Fruit fly (Drosophila melanogaster) whole organism: ENCODE results near the gene mAcon2.

Experiments used
- CG8478 ChIP-seq: fragments of >200 bp; optimal IDR thresholded peaks from 2 replicates; lab custom pipeline; 2018; ENCODE audit warnings: inconsistent platforms
- Dll ChIP-seq: fragments of >200 bp; optimal IDR thresholded peaks from 2 replicates; lab custom pipeline; 2017
- EcR ChIP-seq, 2 experiments: fragments of >200 bp; optimal IDR thresholded peaks; 2 replicates each; lab custom pipeline; 2017; ENCODE audit warnings: missing biosample characterization in 2 of 2, missing genetic modification characterization in 2 of 2, missing genetic modification reagents in 2 of 2
- pan ChIP-seq: fragments of >200 bp; optimal IDR thresholded peaks from 2 replicates; lab custom pipeline; 2017
- psq ChIP-seq: fragments of >200 bp; optimal IDR thresholded peaks from 2 replicates; lab custom pipeline; 2017
- usp ChIP-seq: fragments of >200 bp; optimal IDR thresholded peaks from 2 replicates; lab custom pipeline; 2017; ENCODE audit warnings: missing biosample characterization, missing genetic modification characterization, mixed read lengths

Gene mAcon2

dm6 chr3R:11170146-11170545 is 33.2 kb downstream of the mAcon2 start, which contains the start of gene Ugt35B1:
TSS of gene Ugt35B1 (minus strand) at chr3R:11170246.
- TF ChIP-seq EcR (GFP tag; optimal IDR thresholded peaks at IDR 0.05; lab: Kevin White, UChicago) (no peak), psq (lab: Kevin White, UChicago) (no peak), CG8478 (no peak), usp (GFP tag; lab: Kevin White, UChicago) (no peak), Dll (lab: Kevin White, UChicago) (no peak), pan (no peak)

- TF ChIP-seq CG8478, result no peak
- no peak for TF ChIP-seq Dll (lab: Kevin White, UChicago)
- no peak for TF ChIP-seq pan
- TF ChIP-seq usp (GFP tag; lab: Kevin White, UChicago), result no peak
- no peak for TF ChIP-seq EcR (GFP tag; optimal IDR thresholded peaks at IDR 0.05; lab: Kevin White, UChicago)
- TF ChIP-seq psq (lab: Kevin White, UChicago), result no peak
Observed at dm6 chr3R:11172460-11173168, 35.6 kb downstream of the mAcon2 start, which contains the start of gene Ugt35A1. TSS of gene Ugt35A1 (minus strand) at chr3R:11172664.

DNA sequence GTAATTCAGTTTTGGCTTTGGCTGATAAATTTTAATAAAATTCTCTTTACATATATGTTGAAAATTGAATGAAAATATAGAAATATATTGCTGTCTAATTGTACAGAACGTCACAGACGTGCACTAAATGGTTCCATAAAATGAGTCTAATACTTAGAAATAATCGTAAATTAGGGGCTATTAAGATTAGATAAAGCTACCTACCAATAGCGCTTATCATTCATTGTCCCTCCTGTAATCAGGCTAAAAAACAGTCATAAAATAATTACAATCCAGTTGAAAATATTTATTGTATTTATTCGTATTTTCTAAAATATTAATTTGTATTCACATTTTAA is 36.2 kb downstream of the mAcon2 start:
- no peak for TF ChIP-seq pan
- TF ChIP-seq CG8478, result no peak
- no peak for TF ChIP-seq EcR (GFP tag; optimal IDR thresholded peaks at IDR 0.05; lab: Kevin White, UChicago)
- no peak for TF ChIP-seq Dll (lab: Kevin White, UChicago)
- TF ChIP-seq psq (lab: Kevin White, UChicago), result no peak
- TF ChIP-seq usp (GFP tag; lab: Kevin White, UChicago), result no peak

dm6 chr3R:11175308-11175707 is 38.3 kb downstream of the mAcon2 start, which contains the start of the genes Ugt304A1 and Ugt303A1:
TSS of gene Ugt304A1 (minus strand) at chr3R:11175408.
TSS of gene Ugt303A1 (plus strand) at chr3R:11175529.
- TF ChIP-seq EcR (GFP tag; optimal IDR thresholded peaks at IDR 0.05; lab: Kevin White, UChicago), result no peak
- TF ChIP-seq usp (GFP tag; lab: Kevin White, UChicago), result no peak
- no peak for TF ChIP-seq Dll (lab: Kevin White, UChicago)
- TF ChIP-seq psq (lab: Kevin White, UChicago), result no peak
- TF ChIP-seq CG8478, result no peak
- no peak for TF ChIP-seq pan

- TF ChIP-seq EcR (GFP tag; optimal IDR thresholded peaks at IDR 0.05; lab: Kevin White, UChicago) (no peak), Dll (lab: Kevin White, UChicago) (no peak), psq (lab: Kevin White, UChicago) (no peak), pan (no peak), CG8478 (no peak), usp (GFP tag; lab: Kevin White, UChicago) (no peak)
Observed at dm6 chr3R:11175777-11176176, 38.8 kb downstream of the mAcon2 start.

DNA sequence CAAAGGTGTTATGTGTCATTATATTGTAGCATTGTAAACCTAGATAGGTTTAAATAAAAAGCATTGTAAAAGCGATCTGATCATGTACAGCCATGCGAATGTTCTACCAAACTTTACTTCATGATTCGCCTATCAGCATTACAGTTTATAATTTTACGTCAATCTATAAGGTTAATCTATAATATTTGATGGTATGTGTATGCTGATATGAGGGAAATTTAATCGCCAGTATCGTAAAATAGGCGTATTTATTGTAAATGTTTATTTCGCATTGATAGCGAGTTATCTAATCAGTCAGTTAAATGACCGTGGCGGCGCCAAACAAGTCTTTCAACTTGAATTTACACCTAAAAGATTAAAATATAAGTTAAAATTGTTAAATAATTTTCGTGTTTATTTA is 40.6 kb downstream of the mAcon2 start:
- no peak for TF ChIP-seq usp (GFP tag; lab: Kevin White, UChicago)
- TF ChIP-seq pan, result no peak
- TF ChIP-seq psq (lab: Kevin White, UChicago), result no peak
- TF ChIP-seq EcR (GFP tag; optimal IDR thresholded peaks at IDR 0.05; lab: Kevin White, UChicago), result no peak
- TF ChIP-seq CG8478, result no peak
- TF ChIP-seq Dll (lab: Kevin White, UChicago), result no peak

DNA sequence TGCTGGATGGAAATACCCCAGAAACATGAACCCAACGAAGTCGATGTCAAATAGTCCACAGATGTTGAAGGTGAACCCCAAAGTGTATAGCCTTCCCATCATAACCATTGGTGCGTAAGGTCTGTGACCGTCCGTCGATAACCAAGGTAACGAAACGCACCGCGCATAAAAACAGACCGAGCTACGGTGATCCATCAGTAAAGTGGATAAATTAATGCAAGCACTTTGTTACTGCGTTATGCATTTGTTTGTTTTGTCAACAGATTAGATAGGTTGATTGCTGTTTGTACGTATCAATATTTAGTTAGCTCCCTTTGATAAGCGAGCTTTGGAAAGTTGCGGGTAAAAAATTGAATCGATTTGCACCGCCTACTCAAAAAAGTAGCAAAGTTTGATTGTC is 41.3 kb downstream of the mAcon2 start:
- TF ChIP-seq CG8478 (no peak), usp (GFP tag; lab: Kevin White, UChicago) (no peak), Dll (lab: Kevin White, UChicago) (no peak), EcR (GFP tag; optimal IDR thresholded peaks at IDR 0.05; lab: Kevin White, UChicago) (no peak), psq (lab: Kevin White, UChicago) (no peak), pan (no peak)
